Fruit fly (Drosophila melanogaster) whole organism, pupa: ENCODE data around the gene CAH2.

ENCODE experiments used
- CG12605 ChIP-seq: fragments of 200-800 bp; sonication (Bioruptor generic); IDR thresholded peaks from 2 replicates; pipeline ENCODE4 v1.3.6; 2022; ENCODE audit warnings: missing biosample characterization, missing genetic modification characterization
- CG13204 ChIP-seq: fragments of 200-800 bp; sonication (Bioruptor generic); optimal IDR thresholded peaks from 2 replicates; lab custom pipeline; 2018; ENCODE audit warnings: missing biosample characterization, mild to moderate bottlenecking, missing genetic modification characterization, moderate library complexity
- CG32121 ChIP-seq: fragments of 200-800 bp; sonication (Bioruptor generic); IDR thresholded peaks from 2 replicates; pipeline ENCODE4 v1.3.6; 2022; ENCODE audit warnings: missing biosample characterization, missing genetic modification characterization
- CG8159 ChIP-seq: fragments of 200-800 bp; sonication (Bioruptor generic); optimal IDR thresholded peaks from 3 replicates; lab custom pipeline; 2018; ENCODE audit warnings: missing biosample characterization, mild to moderate bottlenecking, missing genetic modification characterization, moderate library complexity
- CG9948 ChIP-seq: fragments of 200-800 bp; sonication (Bioruptor generic); optimal IDR thresholded peaks from 2 replicates; lab custom pipeline; 2018; ENCODE audit warnings: missing biosample characterization, mild to moderate bottlenecking, missing genetic modification characterization, moderate library complexity
- EcR ChIP-seq: fragments of 200-800 bp; sonication (Bioruptor generic); optimal IDR thresholded peaks from 3 replicates; lab custom pipeline; 2019; ENCODE audit warnings: missing biosample characterization, missing genetic modification characterization, mild to moderate bottlenecking, moderate library complexity, missing genetic modification reagents
- Ets98B ChIP-seq: fragments of 200-800 bp; sonication (Bioruptor generic); IDR thresholded peaks from 2 replicates; pipeline ENCODE4 v1.3.6; 2022; ENCODE audit warnings: missing biosample characterization, missing genetic modification characterization
- Pif1A ChIP-seq: fragments of 200-800 bp; sonication (Bioruptor generic); optimal IDR thresholded peaks from 3 replicates; lab custom pipeline; 2016; ENCODE audit warnings: missing biosample characterization, missing genetic modification characterization
- Snoo ChIP-seq: fragments of 200-800 bp; sonication (Bioruptor generic); optimal IDR thresholded peaks from 3 replicates; lab custom pipeline; 2017; ENCODE audit warnings: missing biosample characterization, mild to moderate bottlenecking, missing genetic modification characterization, inconsistent platforms
- fd96Ca ChIP-seq: fragments of 200-800 bp; sonication (Bioruptor generic); IDR thresholded peaks from 3 replicates; pipeline ENCODE4 v1.3.6; 2022; ENCODE audit warnings: missing biosample characterization, missing genetic modification characterization
- rn ChIP-seq: fragments of 200-800 bp; sonication (Bioruptor generic); IDR thresholded peaks from 2 replicates; pipeline ENCODE4 v1.3.6; 2022; ENCODE audit warnings: missing biosample characterization, missing genetic modification characterization

- TF ChIP-seq CG13204 (GFP tag; lab: Kevin White, UChicago), result no peak
- no peak for TF ChIP-seq Ets98B (GFP tag; lab: Robert Waterston, UW)
- TF ChIP-seq CG9948 (tag; lab: Kevin White, UChicago), result no peak
- TF ChIP-seq EcR (GFP tag; lab: Kevin White, UChicago), result no peak
- no peak for TF ChIP-seq CG32121 (GFP tag; lab: Robert Waterston, UW)
- TF ChIP-seq Pif1A (GFP tag; lab: Kevin White, UChicago), result no peak
- TF ChIP-seq Snoo (tag; lab: Kevin White, UChicago), result no peak
- TF ChIP-seq fd96Ca (GFP tag; lab: Robert Waterston, UW), result no peak
- TF ChIP-seq CG12605 (GFP tag; lab: Robert Waterston, UW), result no peak
- TF ChIP-seq rn (GFP tag; lab: Robert Waterston, UW), result no peak
- TF ChIP-seq CG8159 (tag; lab: Kevin White, UChicago), result no peak
Observed at dm6 chr3L:12149024-12149423, 28.4 kb upstream of the CAH2 start, which contains the start of gene CG32099.
